Worm (Caenorhabditis elegans): ENCODE data around the gene clec-21.

Gene clec-21

ce11 chrII:1538589-1538988 lies 45.5 kb downstream of the clec-21 start, which contains the start of gene fbxb-44:
TSS of gene fbxb-44 (plus strand) at chrII:1538889.
- TF ChIP-seq ceh-82 (tag; optimal IDR thresholded peaks at IDR 0.05) (no peak), nhr-10 (tag; optimal IDR thresholded peaks at IDR 0.05) (no peak), Y55F3AM.14 (GFP tag; optimal IDR thresholded peaks at IDR 0.05) (no peak), unc-39 (tag; optimal IDR thresholded peaks at IDR 0.05) (no peak), mbf-1 (tag; optimal IDR thresholded peaks at IDR 0.05) (no peak), lin-11 (tag; optimal IDR thresholded peaks at IDR 0.05) (no peak), ztf-4 (tag; optimal IDR thresholded peaks at IDR 0.05) (no peak), lin-13 (GFP tag; optimal IDR thresholded peaks at IDR 0.05) (no peak), elt-3 (tag; optimal IDR thresholded peaks at IDR 0.05) (no peak), gmeb-1 (tag; optimal IDR thresholded peaks at IDR 0.05) (no peak), R02D3.7 (tag; optimal IDR thresholded peaks at IDR 0.05) (no peak), alr-1 (tag; optimal IDR thresholded peaks at IDR 0.05) (no peak), dmd-4 (tag; optimal IDR thresholded peaks at IDR 0.05) (no peak), C34F6.9 (tag; optimal IDR thresholded peaks at IDR 0.05) (no peak), zag-1 (tag; optimal IDR thresholded peaks at IDR 0.05) (no peak), F13H6.1 (tag; optimal IDR thresholded peaks at IDR 0.05) (no peak)

- no peak for TF ChIP-seq nhr-77 (tag; optimal IDR thresholded peaks at IDR 0.05)
- no peak for TF ChIP-seq aly-2 (tag; optimal IDR thresholded peaks at IDR 0.05)
- TF ChIP-seq ama-1 (optimal IDR thresholded peaks at IDR 0.05) = no peak
- TF ChIP-seq ceh-16 (tag; optimal IDR thresholded peaks at IDR 0.05) = no peak
- TF ChIP-seq skn-1 (tag; optimal IDR thresholded peaks at IDR 0.05) = no peak
- no peak for TF ChIP-seq F13H6.1 (tag; optimal IDR thresholded peaks at IDR 0.05)
- no peak for TF ChIP-seq sma-3 (GFP tag; optimal IDR thresholded peaks at IDR 0.05)
- TF ChIP-seq unc-62 (GFP tag; optimal IDR thresholded peaks at IDR 0.05) = no peak
- no peak for TF ChIP-seq lsy-2 (tag; optimal IDR thresholded peaks at IDR 0.05)
- TF ChIP-seq C34F6.9 (tag; optimal IDR thresholded peaks at IDR 0.05) = no peak
- no peak for TF ChIP-seq mab-5 (tag; optimal IDR thresholded peaks at IDR 0.05)
- no peak for TF ChIP-seq Y55F3AM.14 (GFP tag; optimal IDR thresholded peaks at IDR 0.05)
- TF ChIP-seq sma-9 (GFP tag; optimal IDR thresholded peaks at IDR 0.05) = no peak
- no peak for TF ChIP-seq sma-9 (tag; optimal IDR thresholded peaks at IDR 0.05)
- TF ChIP-seq crh-2 (tag; optimal IDR thresholded peaks at IDR 0.05) = no peak
- TF ChIP-seq nhr-11 (tag; optimal IDR thresholded peaks at IDR 0.05) = no peak
- no peak for TF ChIP-seq nhr-6 (tag; optimal IDR thresholded peaks at IDR 0.05)
- TF ChIP-seq ztf-11 (tag; optimal IDR thresholded peaks at IDR 0.05) = no peak
- TF ChIP-seq sem-4 (tag; optimal IDR thresholded peaks at IDR 0.05) = no peak
- no peak for TF ChIP-seq lin-39 (tag; optimal IDR thresholded peaks at IDR 0.05)
- no peak for TF ChIP-seq mbf-1 (tag; optimal IDR thresholded peaks at IDR 0.05)
Observed at ce11 chrII:1537321-1537720, 46.7 kb downstream of the clec-21 start, which contains the start of gene fbxb-42. TSS of gene fbxb-42 (plus strand) at chrII:1537621.

ce11 chrII:1535931-1536330 lies 48.1 kb downstream of the clec-21 start, which contains the start of gene fbxb-43:
TSS of gene fbxb-43 (plus strand) at chrII:1536231.
- TF ChIP-seq lin-13 (GFP tag; optimal IDR thresholded peaks at IDR 0.05) (no peak), sma-3 (GFP tag; optimal IDR thresholded peaks at IDR 0.05) (no peak), sem-4 (tag; optimal IDR thresholded peaks at IDR 0.05) (no peak), ZK546.5 (tag; optimal IDR thresholded peaks at IDR 0.05) (no peak), ceh-82 (tag; optimal IDR thresholded peaks at IDR 0.05) (no peak), egl-27 (tag; optimal IDR thresholded peaks at IDR 0.05) (no peak), C34F6.9 (tag; optimal IDR thresholded peaks at IDR 0.05) (no peak), lsy-2 (tag; optimal IDR thresholded peaks at IDR 0.05) (no peak), fos-1 (tag; optimal IDR thresholded peaks at IDR 0.05) (no peak), aly-2 (tag; optimal IDR thresholded peaks at IDR 0.05) (no peak), unc-55 (GFP tag; optimal IDR thresholded peaks at IDR 0.05) (no peak), lin-39 (tag; optimal IDR thresholded peaks at IDR 0.05) (no peak), elt-1 (tag; optimal IDR thresholded peaks at IDR 0.05) (no peak)
